Fruit fly (Drosophila melanogaster) whole organism, prepupa: Measurements from ENCODE around the gene CG8301.

ENCODE experiments used
- CG10669 ChIP-seq: fragments of 200-800 bp; sonication (Bioruptor generic); optimal IDR thresholded peaks from 3 replicates; lab custom pipeline; 2018; ENCODE audit warnings: missing biosample characterization, mild to moderate bottlenecking, missing genetic modification characterization, moderate library complexity
- CG11762 ChIP-seq: fragments of 200-800 bp; sonication (Bioruptor generic); optimal IDR thresholded peaks from 3 replicates; lab custom pipeline; 2016; ENCODE audit warnings: missing biosample characterization, missing genetic modification characterization; ENCODE audit not compliant: insufficient read depth
- CG15336 ChIP-seq: fragments of 200-800 bp; sonication (Bioruptor generic); IDR thresholded peaks from 2 replicates; pipeline ENCODE4 v1.3.6; 2022; ENCODE audit warnings: missing biosample characterization, missing genetic modification characterization
- CG1621 ChIP-seq: fragments of 200-800 bp; sonication (Bioruptor generic); optimal IDR thresholded peaks from 3 replicates; lab custom pipeline; 2018; ENCODE audit warnings: missing biosample characterization, mild to moderate bottlenecking, missing genetic modification characterization
- CG16779 ChIP-seq: fragments of 200-800 bp; sonication (Bioruptor generic); optimal IDR thresholded peaks from 3 replicates; lab custom pipeline; 2017; ENCODE audit warnings: missing biosample characterization, mild to moderate bottlenecking, missing genetic modification characterization
- CG3032 ChIP-seq: fragments of 200-800 bp; optimal IDR thresholded peaks from 2 replicates; lab custom pipeline; 2019; ENCODE audit warnings: missing biosample characterization, mild to moderate bottlenecking, missing genetic modification characterization, moderate library complexity
- CG32006 ChIP-seq: fragments of 200-800 bp; sonication (Bioruptor generic); optimal IDR thresholded peaks from 3 replicates; lab custom pipeline; 2017; ENCODE audit warnings: missing biosample characterization, mild to moderate bottlenecking, missing genetic modification characterization
- CG34406 ChIP-seq: fragments of 200-800 bp; sonication (Bioruptor generic); optimal IDR thresholded peaks from 3 replicates; lab custom pipeline; 2016; ENCODE audit warnings: missing biosample characterization, missing genetic modification characterization
- CG6163 ChIP-seq: fragments of 200-800 bp; sonication (Bioruptor generic); IDR thresholded peaks from 3 replicates; pipeline ENCODE4 v1.3.6; 2022; ENCODE audit warnings: missing biosample characterization, missing genetic modification characterization
- CG6276 ChIP-seq: fragments of 200-800 bp; sonication (Bioruptor generic); optimal IDR thresholded peaks from 2 replicates; lab custom pipeline; 2017; ENCODE audit warnings: missing biosample characterization, mild to moderate bottlenecking, missing genetic modification characterization
- CG6792 ChIP-seq: fragments of 200-800 bp; sonication (Bioruptor generic); optimal IDR thresholded peaks from 3 replicates; lab custom pipeline; 2016; ENCODE audit warnings: missing biosample characterization, missing genetic modification characterization
- CG6808 ChIP-seq: fragments of 200-800 bp; sonication (Bioruptor generic); optimal IDR thresholded peaks from 3 replicates; lab custom pipeline; 2017; ENCODE audit warnings: missing biosample characterization, missing genetic modification characterization, mild to moderate bottlenecking, moderate library complexity, missing genetic modification reagents
- CG6854 ChIP-seq: fragments of 200-800 bp; sonication (Bioruptor generic); optimal IDR thresholded peaks from 2 replicates; lab custom pipeline; 2017; ENCODE audit warnings: missing biosample characterization, mild to moderate bottlenecking, missing genetic modification characterization
- CG8119 ChIP-seq: fragments of 200-800 bp; sonication (Bioruptor generic); IDR thresholded peaks from 3 replicates; pipeline ENCODE4 v1.3.6; 2022; ENCODE audit warnings: missing biosample characterization, missing genetic modification characterization
- CG8632 ChIP-seq: fragments of 200-800 bp; sonication (Bioruptor generic); optimal IDR thresholded peaks from 3 replicates; lab custom pipeline; 2016; ENCODE audit warnings: missing biosample characterization, missing genetic modification characterization
- CG9139 ChIP-seq: fragments of 200-800 bp; sonication (Bioruptor generic); optimal IDR thresholded peaks from 3 replicates; lab custom pipeline; 2017; ENCODE audit warnings: missing biosample characterization, mild to moderate bottlenecking, missing genetic modification characterization
- Eip78C ChIP-seq: fragments of 200-800 bp; sonication (Bioruptor generic); peaks from one replicate; lab custom pipeline; 2016; ENCODE audit warnings: missing biosample characterization, missing genetic modification characterization
- Ets21C ChIP-seq: fragments of 200-800 bp; sonication (Bioruptor generic); optimal IDR thresholded peaks from 3 replicates; lab custom pipeline; 2016; ENCODE audit warnings: missing biosample characterization, missing genetic modification characterization
- Hr38 ChIP-seq: sonication (Bioruptor generic); optimal IDR thresholded peaks from 2 replicates; lab custom pipeline; 2016; ENCODE audit warnings: missing biosample characterization, missing genetic modification characterization
- Hr4 ChIP-seq: fragments of 200-800 bp; sonication (Bioruptor generic); optimal IDR thresholded peaks from 3 replicates; lab custom pipeline; 2016; ENCODE audit warnings: missing biosample characterization, missing genetic modification characterization
- Lpt ChIP-seq: fragments of 200-800 bp; sonication (Bioruptor generic); optimal IDR thresholded peaks from 3 replicates; lab custom pipeline; 2016; ENCODE audit warnings: missing biosample characterization, missing genetic modification characterization
- Smox ChIP-seq: fragments of 200-800 bp; sonication (Bioruptor generic); optimal IDR thresholded peaks from 3 replicates; lab custom pipeline; 2016; ENCODE audit warnings: missing biosample characterization, missing genetic modification characterization
- Sox15 ChIP-seq: fragments of 200-800 bp; sonication (Bioruptor generic); optimal IDR thresholded peaks from 3 replicates; lab custom pipeline; 2016; ENCODE audit warnings: missing biosample characterization, missing genetic modification characterization
- achi ChIP-seq: fragments of 200-800 bp; sonication (Bioruptor generic); optimal IDR thresholded peaks from 3 replicates; lab custom pipeline; 2016; ENCODE audit warnings: missing biosample characterization, missing genetic modification characterization
- cyc ChIP-seq: fragments of 200-800 bp; sonication (Bioruptor generic); optimal IDR thresholded peaks from 3 replicates; lab custom pipeline; 2016; ENCODE audit warnings: missing biosample characterization, missing genetic modification characterization
- dsx ChIP-seq: fragments of 200-800 bp; optimal IDR thresholded peaks from 3 replicates; lab custom pipeline; 2019; ENCODE audit warnings: missing biosample characterization, mild to moderate bottlenecking, missing genetic modification characterization, moderate library complexity; ENCODE audit not compliant: poor library complexity, severe bottlenecking
- eg ChIP-seq: fragments of 200-800 bp; sonication (Bioruptor generic); IDR thresholded peaks from 3 replicates; pipeline ENCODE4 v1.3.6; 2022; ENCODE audit warnings: missing biosample characterization, missing genetic modification characterization
- esn ChIP-seq: fragments of 200-800 bp; sonication (Bioruptor generic); optimal IDR thresholded peaks from 2 replicates; lab custom pipeline; 2016; ENCODE audit warnings: missing biosample characterization, mild to moderate bottlenecking, missing genetic modification characterization, moderate library complexity
- fd59A ChIP-seq: fragments of 200-800 bp; sonication (Bioruptor generic); optimal IDR thresholded peaks from 2 replicates; lab custom pipeline; 2017; ENCODE audit warnings: missing biosample characterization, mild to moderate bottlenecking, missing genetic modification characterization, missing genetic modification reagents
- fd85E ChIP-seq: fragments of 200-800 bp; sonication (Bioruptor generic); optimal IDR thresholded peaks from 3 replicates; lab custom pipeline; 2016; ENCODE audit warnings: missing biosample characterization, missing genetic modification characterization
- fkh ChIP-seq: fragments of 200-800 bp; sonication (Bioruptor generic); optimal IDR thresholded peaks from 3 replicates; lab custom pipeline; 2017; ENCODE audit warnings: missing biosample characterization, mild to moderate bottlenecking, missing genetic modification characterization, moderate library complexity
- net ChIP-seq: fragments of 200-800 bp; sonication (Bioruptor generic); optimal IDR thresholded peaks from 3 replicates; lab custom pipeline; 2016; ENCODE audit warnings: missing biosample characterization, missing genetic modification characterization
- pdm3 ChIP-seq: fragments of 200-800 bp; sonication (Bioruptor generic); optimal IDR thresholded peaks from 3 replicates; lab custom pipeline; 2016; ENCODE audit warnings: missing biosample characterization, missing genetic modification characterization
- spab ChIP-seq: fragments of 200-800 bp; sonication (Bioruptor generic); optimal IDR thresholded peaks from 2 replicates; lab custom pipeline; 2017; ENCODE audit warnings: missing biosample characterization, mild to moderate bottlenecking, missing genetic modification characterization, missing genetic modification reagents
- ss ChIP-seq, 2 experiments: fragments of 200-800 bp; sonication (Bioruptor generic); optimal IDR thresholded peaks; 2 replicates in 1 of 2; 3 replicates in 1 of 2; lab custom pipeline; 2017 to 2018; ENCODE audit warnings: mild to moderate bottlenecking in 2 of 2, missing biosample characterization in 2 of 2, missing genetic modification characterization in 2 of 2, moderate library complexity in 1 of 2
- vri ChIP-seq: fragments of 200-800 bp; sonication (Bioruptor generic); optimal IDR thresholded peaks from 3 replicates; lab custom pipeline; 2016; ENCODE audit warnings: missing biosample characterization, mild to moderate bottlenecking, missing genetic modification characterization

Gene CG8301

DNA sequence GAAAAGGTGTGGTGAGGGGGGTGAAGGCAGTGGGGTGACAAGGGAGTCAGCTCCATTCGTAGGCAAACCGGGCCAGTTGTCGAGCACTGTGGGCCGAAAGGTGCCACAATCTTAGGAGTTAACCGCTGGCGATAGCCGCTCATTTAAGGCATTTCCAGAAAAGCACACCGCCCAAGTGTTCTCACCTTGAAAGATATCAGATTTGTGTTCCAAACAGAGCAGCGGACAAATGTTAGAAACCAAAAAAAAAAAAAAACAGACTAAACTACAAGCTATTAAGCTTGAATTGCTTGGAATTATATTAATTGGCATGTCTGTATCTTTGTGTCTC, 13.1 kb downstream of the CG8301 start (continued):
- TF ChIP-seq vri (GFP tag; lab: Kevin White, UChicago) = no peak
- TF ChIP-seq Lpt (GFP tag; lab: Kevin White, UChicago) = peak; percentile 13
- no peak for TF ChIP-seq CG34406 (GFP tag; lab: Kevin White, UChicago)
- no peak for TF ChIP-seq Smox (GFP tag; lab: Kevin White, UChicago)
- TF ChIP-seq spab = peak; percentile 61
- peak; percentile 16 for TF ChIP-seq CG10669 (GFP tag; lab: Kevin White, UChicago)
- no peak for TF ChIP-seq fd85E (GFP tag; lab: Kevin White, UChicago)
- TF ChIP-seq Ets21C (GFP tag; lab: Kevin White, UChicago) = no peak
- TF ChIP-seq CG16779 (tag; lab: Kevin White, UChicago) = no peak
- peak; percentile 30 for TF ChIP-seq net (GFP tag; lab: Kevin White, UChicago)
- no peak for TF ChIP-seq CG6163 (GFP tag; lab: Robert Waterston, UW)
- TF ChIP-seq Hr4 (GFP tag; lab: Kevin White, UChicago) = peak; percentile 61
- TF ChIP-seq fkh (GFP tag; lab: Kevin White, UChicago) = no peak
- no peak for TF ChIP-seq esn
- TF ChIP-seq cyc = no peak
- no peak for TF ChIP-seq eg
- TF ChIP-seq CG3032 = peak; percentile 12
- no peak for TF ChIP-seq CG11762
- TF ChIP-seq CG6808 (GFP tag; lab: Kevin White, UChicago) = peak; percentile 65

DNA sequence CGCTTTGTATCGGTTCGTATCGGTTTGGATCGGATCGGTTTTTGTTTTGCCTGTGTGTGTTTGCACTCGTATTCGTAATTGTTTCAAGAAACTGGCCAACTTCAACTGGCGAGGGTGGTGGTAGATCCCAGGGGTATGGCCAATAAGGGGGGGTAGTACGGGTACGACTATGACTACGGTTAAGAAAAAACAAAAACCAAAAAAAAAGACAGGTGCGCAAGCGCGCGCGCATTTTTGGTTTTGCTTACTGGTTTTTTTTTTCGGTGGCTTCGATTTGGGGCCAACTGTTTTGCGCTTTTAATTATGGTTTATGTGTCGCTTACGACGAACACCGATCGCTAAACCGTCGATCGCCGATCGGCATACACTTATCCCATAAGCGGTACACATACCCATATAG, 13.7 kb downstream of the CG8301 start:
- no peak for TF ChIP-seq Eip78C
- peak; percentile 16; the same call in 2 of the 3 replicates for TF ChIP-seq CG8119 (GFP tag; lab: Robert Waterston, UW)
- no peak for TF ChIP-seq Hr38 (GFP tag; lab: Kevin White, UChicago)
- TF ChIP-seq ss (GFP tag; optimal IDR thresholded peaks at IDR 0.05; lab: Kevin White, UChicago) = no peak
- TF ChIP-seq fkh (GFP tag; lab: Kevin White, UChicago) = no peak
- TF ChIP-seq CG32006 (GFP tag; lab: Kevin White, UChicago) = no peak
- TF ChIP-seq dsx (GFP tag; lab: Kevin White, UChicago) = no peak
- no peak for TF ChIP-seq CG11762
- TF ChIP-seq CG3032 = no peak
- no peak for TF ChIP-seq pdm3
- no peak for TF ChIP-seq CG6276
- TF ChIP-seq Sox15 (GFP tag; lab: Kevin White, UChicago) = no peak
- peak; percentile 45 for TF ChIP-seq CG15336 (GFP tag; lab: Robert Waterston, UW)
- TF ChIP-seq eg = peak; percentile 69
- TF ChIP-seq achi (GFP tag; lab: Kevin White, UChicago) = no peak
- peak; percentile 47 for TF ChIP-seq CG6163 (GFP tag; lab: Robert Waterston, UW)
- no peak for TF ChIP-seq CG6854
- no peak for TF ChIP-seq CG9139 (GFP tag; lab: Kevin White, UChicago)
- TF ChIP-seq CG6792 (GFP tag; lab: Kevin White, UChicago) = no peak
- no peak for TF ChIP-seq CG10669 (GFP tag; lab: Kevin White, UChicago)
- TF ChIP-seq CG8632 (GFP tag; lab: Kevin White, UChicago) = no peak
- no peak for TF ChIP-seq esn
- TF ChIP-seq fd59A = no peak
- TF ChIP-seq CG1621 (tag; lab: Kevin White, UChicago) = no peak

DNA sequence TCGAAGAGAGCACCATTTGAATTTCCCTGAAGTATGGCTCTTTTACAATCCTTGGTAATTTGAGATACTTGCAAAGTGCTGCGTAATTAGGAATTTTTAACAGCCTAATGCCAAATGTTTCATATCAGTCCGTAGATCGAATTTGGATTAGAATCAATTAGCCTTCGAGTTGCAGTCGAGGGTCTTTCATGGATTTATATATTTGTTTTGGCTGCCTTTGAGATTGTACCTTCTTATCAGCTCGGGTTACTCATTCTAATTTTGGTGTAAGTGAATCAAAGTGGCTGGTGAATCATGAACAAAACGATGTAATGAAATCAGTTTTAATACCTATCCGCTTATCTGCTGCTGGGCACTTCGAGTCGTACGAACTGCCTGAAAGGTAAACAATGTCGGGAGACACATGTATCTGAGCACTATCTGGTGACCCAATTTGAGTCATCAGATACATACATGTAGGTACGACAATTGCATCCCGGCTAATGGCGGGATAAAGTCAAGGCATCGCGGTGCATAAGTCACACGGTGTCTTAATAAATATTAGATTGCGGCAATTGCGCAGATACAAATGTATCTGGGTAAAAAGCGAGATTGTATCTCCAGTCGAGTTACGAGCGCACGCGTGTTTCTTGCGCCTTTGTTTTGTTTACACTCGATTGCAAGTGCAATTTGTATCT, 14.7 kb downstream of the CG8301 start:
- TF ChIP-seq fkh (GFP tag; lab: Kevin White, UChicago) (peak; percentile 47), cyc (no peak)

DNA sequence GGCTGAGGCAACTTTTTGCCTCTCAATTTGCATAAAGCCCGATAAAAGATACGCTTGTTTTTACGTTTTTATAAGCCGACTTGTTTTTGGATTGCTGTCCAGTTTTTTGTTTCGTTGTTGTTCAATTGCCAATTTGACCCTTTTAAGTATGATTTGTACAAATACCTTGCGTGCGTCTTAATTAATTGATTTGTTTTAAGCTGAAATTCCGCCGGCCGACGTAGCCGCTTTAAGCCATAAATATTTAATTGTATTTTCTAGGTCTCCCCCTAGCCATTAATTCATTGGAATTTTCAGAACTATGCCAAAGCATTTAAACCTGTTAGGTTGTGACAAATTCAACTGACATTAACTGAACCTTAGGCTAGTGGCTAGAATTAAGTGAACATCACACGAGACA, 15.5 kb downstream of the CG8301 start:
- TF ChIP-seq Eip78C (peak; percentile 15), CG6163 (GFP tag; lab: Robert Waterston, UW) (no peak)
